Fruit fly (Drosophila melanogaster) whole organism, embryonic: ENCODE results near the gene RhoGEF4.
A peak's percentile ranks its signal among the peaks of the same experiment; 100 is the strongest.

Experiments used
- Adf1 ChIP-seq: fragments of 200-800 bp; sonication (Bioruptor generic); IDR thresholded peaks from 2 replicates; pipeline ENCODE4 v1.3.6; 2022; ENCODE audit warnings: missing biosample characterization, missing genetic modification characterization
- Atf3 ChIP-seq: fragments of 200-800 bp; sonication (Bioruptor generic); optimal IDR thresholded peaks from 3 replicates; lab custom pipeline; 2016; ENCODE audit warnings: missing biosample characterization, missing genetic modification characterization
- B-H2 ChIP-seq: fragments of 200-800 bp; sonication (Bioruptor generic); optimal IDR thresholded peaks from 2 replicates; lab custom pipeline; 2018; ENCODE audit warnings: missing biosample characterization, mild to moderate bottlenecking, missing genetic modification characterization
- CG10147 ChIP-seq: fragments of 200-800 bp; sonication (Bioruptor generic); optimal IDR thresholded peaks from 2 replicates; lab custom pipeline; 2019; ENCODE audit warnings: missing biosample characterization, mild to moderate bottlenecking, missing genetic modification characterization, moderate library complexity
- CG10209 ChIP-seq: fragments of 200-800 bp; sonication (Bioruptor generic); optimal IDR thresholded peaks from 3 replicates; lab custom pipeline; 2017; ENCODE audit warnings: missing biosample characterization, mild to moderate bottlenecking, missing genetic modification characterization, missing genetic modification reagents
- CG11696 ChIP-seq: fragments of 200-800 bp; sonication (Bioruptor generic); IDR thresholded peaks from 2 replicates; pipeline ENCODE4 v1.3.6; 2022; ENCODE audit warnings: missing biosample characterization, missing genetic modification characterization
- CG12391 ChIP-seq: fragments of 200-800 bp; sonication (Bioruptor generic); optimal IDR thresholded peaks from 3 replicates; lab custom pipeline; 2018; ENCODE audit warnings: missing biosample characterization, mild to moderate bottlenecking, missing genetic modification characterization, moderate library complexity
- CG13424 ChIP-seq: fragments of 200-800 bp; sonication (Bioruptor generic); optimal IDR thresholded peaks from 2 replicates; lab custom pipeline; 2019; ENCODE audit warnings: missing biosample characterization, mild to moderate bottlenecking, missing genetic modification characterization, moderate library complexity
- CG13894 ChIP-seq: fragments of 200-800 bp; sonication (Bioruptor generic); optimal IDR thresholded peaks from 3 replicates; lab custom pipeline; 2018; ENCODE audit warnings: missing biosample characterization, mild to moderate bottlenecking, missing genetic modification characterization, moderate library complexity
- CG14050 ChIP-seq: fragments of 200-800 bp; sonication (Bioruptor generic); IDR thresholded peaks from 3 replicates; pipeline ENCODE4 v1.3.6; 2022; ENCODE audit warnings: missing biosample characterization, missing genetic modification characterization
- CG15073 ChIP-seq: fragments of 200-800 bp; sonication (Bioruptor generic); optimal IDR thresholded peaks from 2 replicates; lab custom pipeline; 2016; ENCODE audit warnings: missing biosample characterization, missing genetic modification characterization
- CG1529 ChIP-seq: fragments of 200-800 bp; sonication (Bioruptor generic); optimal IDR thresholded peaks from 3 replicates; lab custom pipeline; 2018; ENCODE audit warnings: missing biosample characterization, missing genetic modification characterization
- CG16863 ChIP-seq: fragments of 200-800 bp; sonication (Bioruptor generic); optimal IDR thresholded peaks from 3 replicates; lab custom pipeline; 2016; ENCODE audit warnings: missing biosample characterization, missing genetic modification characterization
- CG17186 ChIP-seq: fragments of 200-800 bp; sonication (Bioruptor generic); optimal IDR thresholded peaks from 3 replicates; lab custom pipeline; 2017; ENCODE audit warnings: missing biosample characterization, missing genetic modification reagents, missing genetic modification characterization
- CG17359 ChIP-seq: fragments of 200-800 bp; sonication (Bioruptor generic); optimal IDR thresholded peaks from 3 replicates; lab custom pipeline; 2018; ENCODE audit warnings: missing biosample characterization, mild to moderate bottlenecking, missing genetic modification characterization, moderate library complexity
- CG31224 ChIP-seq: fragments of 200-800 bp; sonication (Bioruptor generic); IDR thresholded peaks from 2 replicates; pipeline ENCODE4 v1.3.6; 2022; ENCODE audit warnings: missing biosample characterization, missing genetic modification characterization
- CG33213 ChIP-seq: fragments of 200-800 bp; sonication (Bioruptor generic); optimal IDR thresholded peaks from 3 replicates; lab custom pipeline; 2016; ENCODE audit warnings: missing biosample characterization, missing genetic modification characterization
- CG33557 ChIP-seq: fragments of 200-800 bp; sonication (Bioruptor generic); optimal IDR thresholded peaks from 2 replicates; lab custom pipeline; 2019; ENCODE audit warnings: missing biosample characterization, mild to moderate bottlenecking, missing genetic modification characterization, moderate library complexity
- CG34422 ChIP-seq: fragments of 200-800 bp; sonication (Bioruptor generic); IDR thresholded peaks from 3 replicates; pipeline ENCODE4 v1.3.6; 2022; ENCODE audit warnings: missing biosample characterization, missing genetic modification characterization
- CG42726 ChIP-seq: fragments of 200-800 bp; sonication (Bioruptor generic); IDR thresholded peaks from 2 replicates; pipeline ENCODE4 v1.3.6; 2022; ENCODE audit warnings: missing biosample characterization, missing genetic modification characterization; ENCODE audit not compliant: partially characterized antibody
- CG4360 ChIP-seq: fragments of 200-800 bp; sonication (Bioruptor generic); IDR thresholded peaks from 2 replicates; pipeline ENCODE4 v1.3.6; 2022; ENCODE audit warnings: missing biosample characterization, missing genetic modification characterization
- CG4707 ChIP-seq: fragments of 200-800 bp; sonication (Bioruptor generic); optimal IDR thresholded peaks from 2 replicates; lab custom pipeline; 2018; ENCODE audit warnings: missing biosample characterization, mild to moderate bottlenecking, missing genetic modification characterization, moderate library complexity
- CG8765 ChIP-seq: fragments of 200-800 bp; sonication (Bioruptor generic); IDR thresholded peaks from 2 replicates; pipeline ENCODE4 v1.3.6; 2022; ENCODE audit warnings: missing biosample characterization, missing genetic modification characterization
- CG8924 ChIP-seq: fragments of 200-800 bp; optimal IDR thresholded peaks from 3 replicates; lab custom pipeline; 2019; ENCODE audit warnings: missing biosample characterization, mild to moderate bottlenecking, missing genetic modification characterization, moderate library complexity
- Dp ChIP-seq: fragments of 200-800 bp; sonication (Bioruptor generic); optimal IDR thresholded peaks from 2 replicates; lab custom pipeline; 2018; ENCODE audit warnings: missing biosample characterization, mild to moderate bottlenecking, missing genetic modification characterization, moderate library complexity
- Fer3 ChIP-seq: fragments of 200-800 bp; sonication (Bioruptor generic); optimal IDR thresholded peaks from 2 replicates; lab custom pipeline; 2018; ENCODE audit warnings: missing biosample characterization, mild to moderate bottlenecking, missing genetic modification characterization, moderate library complexity
- Lim3 ChIP-seq: fragments of 200-800 bp; sonication (Bioruptor generic); IDR thresholded peaks from 2 replicates; pipeline ENCODE4 v1.3.6; 2022; ENCODE audit warnings: missing biosample characterization, missing genetic modification characterization
- Nf-YB ChIP-seq: fragments of 200-800 bp; sonication (Bioruptor generic); optimal IDR thresholded peaks from 3 replicates; lab custom pipeline; 2019; ENCODE audit warnings: missing biosample characterization, mild to moderate bottlenecking, missing genetic modification characterization, moderate library complexity
- Nf-YC ChIP-seq: fragments of 200-800 bp; optimal IDR thresholded peaks from 3 replicates; lab custom pipeline; 2019; ENCODE audit warnings: missing biosample characterization, mild to moderate bottlenecking, missing genetic modification characterization, moderate library complexity
- Sox102F ChIP-seq: fragments of 200-800 bp; sonication (Bioruptor generic); optimal IDR thresholded peaks from 2 replicates; lab custom pipeline; 2018; ENCODE audit warnings: missing biosample characterization, mild to moderate bottlenecking, missing genetic modification characterization, moderate library complexity
- Spps ChIP-seq: fragments of 200-800 bp; sonication (Bioruptor generic); optimal IDR thresholded peaks from 2 replicates; lab custom pipeline; 2018; ENCODE audit warnings: missing biosample characterization, mild to moderate bottlenecking, missing genetic modification characterization
- Sry-β ChIP-seq: fragments of 200-800 bp; sonication (Bioruptor generic); optimal IDR thresholded peaks from 2 replicates; lab custom pipeline; 2018; ENCODE audit warnings: missing biosample characterization, mild to moderate bottlenecking, missing genetic modification characterization, moderate library complexity
- aop ChIP-seq: fragments of 200-800 bp; sonication (Bioruptor generic); IDR thresholded peaks from 2 replicates; pipeline ENCODE4 v1.3.6; 2022; ENCODE audit warnings: missing biosample characterization, missing genetic modification characterization
- ci ChIP-seq: fragments of 200-800 bp; sonication (Bioruptor generic); IDR thresholded peaks from 3 replicates; pipeline ENCODE4 v1.3.6; 2022; ENCODE audit warnings: missing biosample characterization, missing genetic modification characterization
- gcm2 ChIP-seq: fragments of 200-800 bp; sonication (Bioruptor generic); optimal IDR thresholded peaks from 2 replicates; lab custom pipeline; 2016; ENCODE audit warnings: missing biosample characterization, missing genetic modification characterization
- ham ChIP-seq: fragments of 200-800 bp; sonication (Bioruptor generic); IDR thresholded peaks from 2 replicates; pipeline ENCODE4 v1.3.6; 2022; ENCODE audit warnings: missing biosample characterization, missing genetic modification characterization
- insv ChIP-seq, 2 experiments: fragments of 200-800 bp; sonication (Bioruptor generic); optimal IDR thresholded peaks; 3 replicates each; lab custom pipeline; 2016 to 2018; ENCODE audit warnings: missing biosample characterization in 2 of 2, missing genetic modification characterization in 2 of 2
- lilli ChIP-seq: fragments of 200-800 bp; sonication (Bioruptor generic); optimal IDR thresholded peaks from 3 replicates; lab custom pipeline; 2016; ENCODE audit warnings: missing biosample characterization, missing genetic modification characterization
- nom ChIP-seq: fragments of 200-800 bp; sonication (Bioruptor generic); optimal IDR thresholded peaks from 2 replicates; lab custom pipeline; 2017; ENCODE audit warnings: missing biosample characterization, missing genetic modification characterization, mild to moderate bottlenecking, moderate library complexity, missing genetic modification reagents
- oc ChIP-seq: fragments of 200-800 bp; sonication (Bioruptor generic); optimal IDR thresholded peaks from 2 replicates; lab custom pipeline; 2018; ENCODE audit warnings: missing biosample characterization, mild to moderate bottlenecking, missing genetic modification characterization, moderate library complexity
- p53 ChIP-seq: fragments of 200-800 bp; sonication (Bioruptor generic); optimal IDR thresholded peaks from 2 replicates; lab custom pipeline; 2016; ENCODE audit warnings: missing biosample characterization, missing genetic modification characterization
- pb ChIP-seq: fragments of 200-800 bp; sonication (Bioruptor generic); optimal IDR thresholded peaks from 3 replicates; lab custom pipeline; 2016; ENCODE audit warnings: missing biosample characterization, missing genetic modification characterization
- phol ChIP-seq: fragments of 200-800 bp; sonication (Bioruptor generic); optimal IDR thresholded peaks from 3 replicates; lab custom pipeline; 2018; ENCODE audit warnings: missing biosample characterization, mild to moderate bottlenecking, missing genetic modification characterization, moderate library complexity
- sob ChIP-seq: fragments of 200-800 bp; sonication (Bioruptor generic); IDR thresholded peaks from 2 replicates; pipeline ENCODE4 v1.3.6; 2022; ENCODE audit warnings: missing biosample characterization, missing genetic modification characterization
- sqz ChIP-seq: fragments of 200-800 bp; sonication (Bioruptor generic); optimal IDR thresholded peaks from 3 replicates; lab custom pipeline; 2018; ENCODE audit warnings: missing biosample characterization, mild to moderate bottlenecking, missing genetic modification characterization
- wdn ChIP-seq: fragments of 200-800 bp; sonication (Bioruptor generic); IDR thresholded peaks from 2 replicates; pipeline ENCODE4 v1.3.6; 2022; ENCODE audit warnings: missing biosample characterization, missing genetic modification characterization
- yki ChIP-seq: fragments of >200 bp; optimal IDR thresholded peaks from 3 replicates; lab custom pipeline; 2018

The RhoGEF4 gene

DNA sequence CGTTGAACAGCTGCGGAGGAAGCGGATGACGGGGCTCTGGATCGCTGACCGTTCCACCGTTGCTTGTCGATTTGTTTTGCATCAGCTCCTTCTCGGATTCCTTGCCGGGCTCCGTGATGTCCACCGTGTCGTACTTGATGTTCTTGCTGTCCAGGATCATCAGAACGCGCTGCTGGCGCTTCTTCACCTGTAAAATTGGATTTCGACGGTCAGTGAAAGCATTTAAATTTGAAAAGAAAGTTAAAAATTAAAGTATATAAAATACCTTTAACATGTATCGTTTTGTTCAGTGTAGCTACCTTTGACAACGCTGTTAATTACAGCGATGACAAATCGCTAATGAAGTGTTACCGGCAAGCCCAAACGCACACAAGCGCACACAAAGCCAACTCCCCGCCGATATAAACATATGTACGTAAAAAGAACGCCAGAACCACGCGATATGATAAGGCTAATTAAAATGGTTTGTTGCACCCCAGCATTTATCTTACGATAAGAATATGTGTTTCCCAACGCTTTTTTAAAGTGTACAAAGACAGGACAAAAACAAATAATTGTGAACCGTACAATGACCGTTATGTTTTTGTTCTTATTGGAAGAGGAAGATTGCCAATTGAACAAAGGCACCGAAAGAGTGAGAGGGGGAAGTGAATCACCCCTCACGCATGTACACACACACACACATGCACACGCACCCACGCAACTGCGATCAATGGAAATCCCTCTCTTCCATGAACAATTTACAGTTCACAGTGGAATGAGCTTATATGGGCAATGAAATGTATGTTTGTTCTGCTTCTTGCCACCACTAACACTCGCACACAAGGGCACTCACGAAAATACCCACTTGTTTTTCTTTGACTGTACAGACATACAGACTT lies 44.8 kb upstream of the RhoGEF4 start (continued):
- TF ChIP-seq CG15073 (GFP tag; lab: Kevin White, UChicago) (no peak), Atf3 (GFP tag; lab: Kevin White, UChicago) (no peak), lilli (peak; percentile 35), phol (tag; lab: Kevin White, UChicago) (peak; percentile 40), ci (GFP tag; lab: Robert Waterston, UW) (peak; percentile 80; the same call in 2 of the 3 replicates), p53 (GFP tag; lab: Kevin White, UChicago) (no peak), CG12391 (peak; percentile 9), yki (lab: Kevin White, UChicago) (no peak), CG10209 (peak; percentile 35), CG13424 (tag; lab: Kevin White, UChicago) (peak; percentile 1), B-H2 (GFP tag; lab: Kevin White, UChicago) (no peak), CG11696 (GFP tag; lab: Robert Waterston, UW) (no peak), Dp (GFP tag; lab: Kevin White, UChicago) (no peak), nom (GFP tag; lab: Kevin White, UChicago) (peak; percentile 18), Fer3 (tag; lab: Kevin White, UChicago) (peak; percentile 19), CG16863 (GFP tag; lab: Kevin White, UChicago) (no peak), CG1529 (no peak), CG4707 (GFP tag; lab: Kevin White, UChicago) (no peak), CG31224 (GFP tag; lab: Robert Waterston, UW) (peak; percentile 33; the same call in 1 of the 2 replicates), CG8765 (GFP tag; lab: Robert Waterston, UW) (no peak), CG17186 (GFP tag; lab: Kevin White, UChicago) (no peak), sob (0 out of 2 replicates have a peak, but pooled peaks have one; percentile 38)
- TF ChIP-seq, all 482 proteins: peak for 164

DNA sequence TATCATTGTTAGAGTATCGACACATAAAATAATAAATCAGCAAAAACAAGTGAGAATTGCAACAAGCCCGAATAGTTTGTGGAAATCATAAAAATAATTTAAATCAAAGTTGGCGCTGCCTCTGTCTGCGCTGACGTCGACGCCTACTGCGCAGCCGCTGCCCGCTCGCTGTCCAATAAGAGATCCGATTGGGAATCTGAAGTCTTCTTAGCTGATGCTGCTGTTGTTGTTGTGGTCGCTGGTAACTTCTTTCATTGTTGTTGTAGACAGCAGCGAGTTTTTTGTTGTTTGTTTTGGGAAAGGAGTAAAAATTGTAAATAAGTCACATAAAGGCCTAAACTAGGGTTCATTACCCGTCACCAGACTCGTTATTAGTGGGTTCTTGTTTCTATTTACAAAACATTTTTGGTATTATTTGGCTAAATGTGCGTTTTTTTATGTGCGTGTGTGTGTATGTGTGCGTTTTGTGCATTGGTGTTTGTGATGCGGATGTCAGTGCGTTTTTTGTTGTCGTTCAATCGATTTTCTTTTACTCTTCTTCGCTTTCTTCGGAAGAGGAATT lies 41.6 kb upstream of the RhoGEF4 start:
- TF ChIP-seq Sry-β (GFP tag; lab: Kevin White, UChicago) (no peak), CG42726 (GFP tag; lab: Robert Waterston, UW) (no peak), CG13894 (tag; lab: Kevin White, UChicago) (no peak), Sox102F (GFP tag; lab: Kevin White, UChicago) (no peak), CG8924 (tag; lab: Kevin White, UChicago) (peak; percentile 14), CG10147 (GFP tag; lab: Kevin White, UChicago) (no peak), Nf-YC (peak; percentile 47), CG14050 (GFP tag; lab: Robert Waterston, UW) (no peak), Nf-YB (GFP tag; lab: Kevin White, UChicago) (peak; percentile 43), Atf3 (GFP tag; lab: Kevin White, UChicago) (no peak), CG33213 (GFP tag; lab: Kevin White, UChicago) (no peak), Lim3 (no peak), CG34422 (GFP tag; lab: Robert Waterston, UW) (0 out of 3 replicates have a peak, but pooled peaks have one; percentile 14), nom (GFP tag; lab: Kevin White, UChicago) (no peak), aop (GFP tag; lab: Robert Waterston, UW) (peak; percentile 3; the same call in 1 of the 2 replicates), CG10209 (no peak), insv (GFP tag; optimal IDR thresholded peaks at IDR 0.05; lab: Kevin White, UChicago) (peak; percentile 59 to 96), Spps (tag; lab: Kevin White, UChicago) (no peak), gcm2 (GFP tag; lab: Kevin White, UChicago) (no peak), Adf1 (peak; percentile 85), CG33557 (GFP tag; lab: Kevin White, UChicago) (peak; percentile 24), sqz (peak; percentile 4), pb (GFP tag; lab: Kevin White, UChicago) (no peak), oc (tag; lab: Kevin White, UChicago) (no peak), ham (GFP tag; lab: Robert Waterston, UW) (no peak), CG4360 (peak; percentile 97), wdn (GFP tag; lab: Robert Waterston, UW) (no peak), CG17359 (tag; lab: Kevin White, UChicago) (no peak)
